Worm (Caenorhabditis elegans) whole organism, late embryonic: ENCODE measurements around the gene T05C3.6.

Source experiments
- F13H6.1 ChIP-seq: sonication (generic microtip); optimal IDR thresholded peaks from 2 replicates; lab custom pipeline; 2016; ENCODE audit warnings: missing genetic modification characterization, missing compliant biosample characterization
- K02D7.2 ChIP-seq: sonication (generic microtip); optimal IDR thresholded peaks from 2 replicates; lab custom pipeline; 2017; ENCODE audit warnings: mild to moderate bottlenecking, missing genetic modification characterization, missing compliant biosample characterization
- T23F11.4 ChIP-seq: fragments of 200-800 bp; sonication (Bioruptor generic); optimal IDR thresholded peaks from 2 replicates; lab custom pipeline; 2018; ENCODE audit warnings: mild to moderate bottlenecking, missing genetic modification characterization, missing compliant biosample characterization
- ama-1 ChIP-seq: fragments of 150-350 bp; optimal IDR thresholded peaks from 2 replicates; lab custom pipeline; 2014
- ceh-14 ChIP-seq: sonication (generic microtip); optimal IDR thresholded peaks from 2 replicates; lab custom pipeline; 2016; ENCODE audit warnings: missing genotype, missing genetic modification characterization, missing compliant biosample characterization
- ceh-19 ChIP-seq: fragments of 200-800 bp; sonication (Bioruptor generic); optimal IDR thresholded peaks from 2 replicates; lab custom pipeline; 2018; ENCODE audit warnings: mild to moderate bottlenecking, missing genetic modification characterization, missing compliant biosample characterization
- ceh-2 ChIP-seq: sonication (generic microtip); optimal IDR thresholded peaks from 2 replicates; lab custom pipeline; 2016; ENCODE audit warnings: missing genotype, missing genetic modification characterization, missing compliant biosample characterization
- ceh-22 ChIP-seq: sonication (generic microtip); optimal IDR thresholded peaks from 2 replicates; lab custom pipeline; 2017; ENCODE audit warnings: missing biosample characterization, missing genetic modification characterization
- ceh-30 ChIP-seq: fragments of 150-350 bp; optimal IDR thresholded peaks from 2 replicates; lab custom pipeline; 2014; ENCODE audit warnings: missing biosample characterization, missing genetic modification characterization
- ceh-31 ChIP-seq: sonication (generic microtip); optimal IDR thresholded peaks from 2 replicates; lab custom pipeline; 2016; ENCODE audit warnings: missing genetic modification characterization, missing compliant biosample characterization
- ceh-34 ChIP-seq: sonication (generic microtip); optimal IDR thresholded peaks from 2 replicates; lab custom pipeline; 2016; ENCODE audit warnings: mild to moderate bottlenecking, missing genetic modification characterization, missing compliant biosample characterization
- ceh-45 ChIP-seq: fragments of 200-800 bp; sonication (Bioruptor generic); IDR thresholded peaks from 2 replicates; pipeline ENCODE4 v1.3.6; 2022; ENCODE audit warnings: missing genetic modification reagents, missing genetic modification characterization, missing compliant biosample characterization
- ceh-48 ChIP-seq: sonication (generic microtip); optimal IDR thresholded peaks from 2 replicates; lab custom pipeline; 2016; ENCODE audit warnings: missing genetic modification characterization, inconsistent platforms, missing compliant biosample characterization
- ceh-9 ChIP-seq: sonication (generic microtip); optimal IDR thresholded peaks from 2 replicates; lab custom pipeline; 2016; ENCODE audit warnings: mild to moderate bottlenecking, missing genetic modification characterization, inconsistent platforms, missing compliant biosample characterization
- che-1 ChIP-seq: sonication (generic microtip); optimal IDR thresholded peaks from 2 replicates; lab custom pipeline; 2016; ENCODE audit warnings: mild to moderate bottlenecking, missing genetic modification characterization, missing compliant biosample characterization
- dve-1 ChIP-seq: sonication (generic microtip); optimal IDR thresholded peaks from 2 replicates; lab custom pipeline; 2017; ENCODE audit warnings: antibody characterized with exemption, mild to moderate bottlenecking, missing genetic modification characterization, missing compliant biosample characterization
- elt-4 ChIP-seq: sonication (generic microtip); optimal IDR thresholded peaks from 2 replicates; lab custom pipeline; 2016; ENCODE audit warnings: missing genetic modification characterization, missing compliant biosample characterization
- ets-4 ChIP-seq: sonication (generic microtip); optimal IDR thresholded peaks from 2 replicates; lab custom pipeline; 2016; ENCODE audit warnings: missing genetic modification characterization, missing compliant biosample characterization
- gmeb-2 ChIP-seq: sonication (generic microtip); optimal IDR thresholded peaks from 2 replicates; lab custom pipeline; 2016; ENCODE audit warnings: missing genetic modification characterization, inconsistent platforms, missing compliant biosample characterization
- hlh-13 ChIP-seq: fragments of 200-800 bp; sonication (Bioruptor generic); optimal IDR thresholded peaks from 2 replicates; lab custom pipeline; 2018; ENCODE audit warnings: mild to moderate bottlenecking, missing genetic modification characterization, missing compliant biosample characterization
- hlh-6 ChIP-seq: sonication (generic microtip); optimal IDR thresholded peaks from 2 replicates; lab custom pipeline; 2016; ENCODE audit warnings: missing genotype, missing genetic modification characterization, missing compliant biosample characterization
- hlh-8 ChIP-seq: sonication (generic microtip); optimal IDR thresholded peaks from 2 replicates; lab custom pipeline; 2016; ENCODE audit warnings: missing genotype, missing genetic modification characterization, missing compliant biosample characterization
- lim-6 ChIP-seq: sonication (generic microtip); optimal IDR thresholded peaks from 2 replicates; lab custom pipeline; 2016; ENCODE audit warnings: missing genetic modification characterization, missing compliant biosample characterization
- madf-2 ChIP-seq: sonication (generic microtip); optimal IDR thresholded peaks from 2 replicates; lab custom pipeline; 2017; ENCODE audit warnings: missing genetic modification characterization, missing compliant biosample characterization
- nhr-11 ChIP-seq: fragments of 150-350 bp; optimal IDR thresholded peaks from 2 replicates; lab custom pipeline; 2014; ENCODE audit warnings: missing biosample characterization, missing genetic modification characterization
- nhr-232 ChIP-seq: sonication (generic microtip); optimal IDR thresholded peaks from 2 replicates; lab custom pipeline; 2016; ENCODE audit warnings: missing genetic modification characterization, missing compliant biosample characterization
- pag-3 ChIP-seq: sonication (generic microtip); optimal IDR thresholded peaks from 2 replicates; lab custom pipeline; 2016; ENCODE audit warnings: missing compliant biosample characterization, missing genetic modification characterization, borderline replicate concordance
- pat-9 ChIP-seq: fragments of 200-800 bp; sonication (Bioruptor generic); optimal IDR thresholded peaks from 2 replicates; lab custom pipeline; 2018; ENCODE audit warnings: mild to moderate bottlenecking, missing genetic modification characterization, moderate library complexity, missing compliant biosample characterization
- pha-2 ChIP-seq: sonication (generic microtip); optimal IDR thresholded peaks from 2 replicates; lab custom pipeline; 2017; ENCODE audit warnings: mild to moderate bottlenecking, missing genetic modification characterization, missing compliant biosample characterization
- pha-4 ChIP-seq: fragments of 150-350 bp; optimal IDR thresholded peaks from 2 replicates; lab custom pipeline; 2018; ENCODE audit warnings: missing biosample characterization, missing genetic modification reagents, missing genetic modification characterization
- pros-1 ChIP-seq: fragments of 150-350 bp; optimal IDR thresholded peaks from 2 replicates; lab custom pipeline; 2014; ENCODE audit warnings: missing biosample characterization, missing genetic modification reagents, missing genetic modification characterization
- rnt-1 ChIP-seq: sonication (generic microtip); optimal IDR thresholded peaks from 2 replicates; lab custom pipeline; 2016; ENCODE audit warnings: missing genetic modification characterization, missing compliant biosample characterization
- sdc-2 ChIP-seq: sonication (generic microtip); optimal IDR thresholded peaks from 2 replicates; lab custom pipeline; 2016; ENCODE audit warnings: missing genotype, missing genetic modification characterization, missing compliant biosample characterization
- unc-3 ChIP-seq, 2 experiments: fragments of 200-800 bp in 1 of 2; sonication (Bioruptor generic) in 1 of 2; sonication (generic microtip) in 1 of 2; conservative IDR thresholded peaks in 1 of 2; optimal IDR thresholded peaks in 1 of 2; 2 replicates each; pipeline versions ENCODE4 v1.3.6 to Lab custom; 2016 to 2022; ENCODE audit warnings: missing compliant biosample characterization in 2 of 2, missing genetic modification characterization in 2 of 2, missing genetic modification reagents in 1 of 2
- unc-86 ChIP-seq: sonication (generic microtip); optimal IDR thresholded peaks from 2 replicates; lab custom pipeline; 2016; ENCODE audit warnings: missing genetic modification characterization, missing compliant biosample characterization

T05C3.6 gene

DNA sequence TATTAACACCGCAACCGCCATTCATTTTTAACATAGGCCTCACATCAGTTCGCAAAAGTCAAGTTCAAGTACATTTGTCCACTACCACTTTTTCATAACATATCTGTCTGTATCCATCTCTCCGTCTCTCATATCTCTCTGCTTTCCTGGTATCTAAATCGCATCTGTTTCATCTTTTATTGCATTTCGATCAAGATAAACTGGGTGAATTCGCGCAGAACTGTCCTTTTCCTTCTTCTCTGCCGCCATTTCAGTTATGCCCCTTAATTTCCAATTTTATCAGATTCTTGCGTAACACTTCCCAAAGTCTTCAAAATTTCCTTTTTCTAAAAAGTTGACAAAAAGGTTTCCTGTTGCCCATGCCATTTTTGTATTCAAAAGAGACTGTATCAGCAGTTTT lies 33.0 kb downstream of the T05C3.6 start:
- TF ChIP-seq madf-2 (tag; lab: Kevin White, UChicago) (no peak), rnt-1 (tag; lab: Kevin White, UChicago) (peak; percentile 5)

DNA sequence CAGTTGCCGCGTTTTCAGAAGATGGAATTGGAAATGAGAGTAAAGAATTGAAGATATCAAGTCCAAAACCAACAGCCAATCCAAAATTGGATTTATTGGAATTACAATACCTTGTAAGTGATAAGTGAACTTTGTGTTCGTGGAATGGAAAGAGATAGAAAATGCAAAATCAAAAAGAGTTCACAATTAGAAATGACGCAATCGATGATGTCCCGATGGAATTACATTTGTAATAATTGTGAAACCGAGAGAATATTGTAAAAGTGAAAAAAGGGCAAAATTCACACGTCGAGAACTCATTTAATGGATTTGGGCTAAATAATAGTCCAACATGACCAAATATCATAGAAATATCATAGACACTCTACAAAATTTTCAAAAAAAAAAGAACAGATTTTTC lies 35.0 kb downstream of the T05C3.6 start:
- no peak for TF ChIP-seq hlh-6 (tag; lab: Kevin White, UChicago)
- no peak for TF ChIP-seq K02D7.2 (tag; lab: Kevin White, UChicago)
- no peak for TF ChIP-seq hlh-13 (GFP tag; lab: Kevin White, UChicago)
- TF ChIP-seq elt-4 (tag; lab: Kevin White, UChicago) = no peak
- no peak for TF ChIP-seq ceh-9 (tag; lab: Kevin White, UChicago)
- no peak for TF ChIP-seq sdc-2 (tag; lab: Kevin White, UChicago)
- no peak for TF ChIP-seq madf-2 (tag; lab: Kevin White, UChicago)
- no peak for TF ChIP-seq ama-1 (lab: Kevin White, UChicago)
- TF ChIP-seq ceh-19 (GFP tag; lab: Kevin White, UChicago) = no peak
- no peak for TF ChIP-seq pag-3
- no peak for TF ChIP-seq ceh-30 (tag; lab: Kevin White, UChicago)
- no peak for TF ChIP-seq pros-1
- TF ChIP-seq lim-6 (tag; lab: Kevin White, UChicago) = no peak
- TF ChIP-seq unc-3 (GFP tag; conservative IDR thresholded peaks at IDR 0.05; lab: Robert Waterston, UW) = no peak
- TF ChIP-seq unc-3 (tag; optimal IDR thresholded peaks at IDR 0.05; lab: Kevin White, UChicago) = no peak
- TF ChIP-seq che-1 (tag; lab: Kevin White, UChicago) = no peak
- TF ChIP-seq ceh-14 (tag; lab: Kevin White, UChicago) = no peak
- TF ChIP-seq pha-2 = no peak
- TF ChIP-seq pha-4 (tag; lab: Kevin White, UChicago) = no peak
- TF ChIP-seq ceh-45 (GFP tag; lab: Robert Waterston, UW) = no peak

DNA sequence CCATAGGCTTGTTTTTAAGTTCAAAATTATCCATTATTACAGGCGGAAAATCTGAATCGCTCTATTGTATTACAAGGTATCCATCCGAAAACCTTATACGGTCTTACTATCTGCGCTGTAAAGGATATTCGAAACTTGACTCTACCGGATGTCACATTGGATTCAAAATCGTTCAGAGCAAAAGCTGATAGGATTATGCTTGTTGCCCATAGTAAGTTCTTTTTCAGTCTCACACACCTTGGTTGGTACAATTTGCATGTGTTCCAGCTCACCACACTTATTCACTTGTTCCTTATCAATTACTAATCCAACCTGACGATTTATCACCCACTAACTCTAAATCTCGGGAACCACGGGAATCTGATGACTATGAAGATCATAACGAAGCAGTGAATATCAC lies 37.4 kb downstream of the T05C3.6 start:
- TF ChIP-seq nhr-232 (tag; lab: Kevin White, UChicago) (no peak), che-1 (tag; lab: Kevin White, UChicago) (no peak), ceh-48 (tag; lab: Kevin White, UChicago) (no peak), ceh-22 (tag; lab: Kevin White, UChicago) (no peak), T23F11.4 (GFP tag; lab: Kevin White, UChicago) (no peak), dve-1 (tag; lab: Kevin White, UChicago) (no peak), F13H6.1 (tag; lab: Kevin White, UChicago) (no peak), ceh-19 (GFP tag; lab: Kevin White, UChicago) (no peak)

DNA sequence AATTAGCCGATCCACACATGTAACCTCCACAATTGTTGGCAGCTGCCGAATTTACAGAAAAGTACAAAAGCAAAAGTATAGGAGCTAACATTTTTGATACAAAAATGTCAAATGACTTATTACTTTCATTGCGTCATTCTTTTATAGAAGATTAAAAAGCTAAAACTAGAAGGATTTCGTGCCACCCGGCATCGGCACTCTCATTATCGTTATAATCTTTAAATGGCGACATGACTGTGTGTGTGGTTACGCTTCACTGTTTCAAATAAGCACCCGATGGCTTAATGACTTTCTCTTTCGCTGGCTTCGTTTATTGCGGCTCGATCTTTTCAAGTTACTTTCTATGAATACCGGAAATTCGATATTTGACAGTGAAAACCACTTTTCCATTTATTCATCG lies 43.5 kb downstream of the T05C3.6 start, which contains the start of gene grl-1:
Gene grl-1 (minus strand): TSS at position 101 of the 400 bp plus-strand sequence.
- no peak for TF ChIP-seq lim-6 (tag; lab: Kevin White, UChicago)
- no peak for TF ChIP-seq ceh-19 (GFP tag; lab: Kevin White, UChicago)
- TF ChIP-seq pat-9 = no peak
- TF ChIP-seq hlh-8 (tag; lab: Kevin White, UChicago) = no peak
- no peak for TF ChIP-seq ceh-31
- TF ChIP-seq ets-4 (tag; lab: Kevin White, UChicago) = no peak
- no peak for TF ChIP-seq unc-86 (tag; lab: Kevin White, UChicago)
- no peak for TF ChIP-seq gmeb-2 (tag; lab: Kevin White, UChicago)
- TF ChIP-seq ceh-2 (tag; lab: Kevin White, UChicago) = no peak
- TF ChIP-seq ceh-34 (tag; lab: Kevin White, UChicago) = no peak
- TF ChIP-seq unc-3 (GFP tag; conservative IDR thresholded peaks at IDR 0.05; lab: Robert Waterston, UW) = no peak
- no peak for TF ChIP-seq unc-3 (tag; optimal IDR thresholded peaks at IDR 0.05; lab: Kevin White, UChicago)
- no peak for TF ChIP-seq rnt-1 (tag; lab: Kevin White, UChicago)
- no peak for TF ChIP-seq pha-2

DNA sequence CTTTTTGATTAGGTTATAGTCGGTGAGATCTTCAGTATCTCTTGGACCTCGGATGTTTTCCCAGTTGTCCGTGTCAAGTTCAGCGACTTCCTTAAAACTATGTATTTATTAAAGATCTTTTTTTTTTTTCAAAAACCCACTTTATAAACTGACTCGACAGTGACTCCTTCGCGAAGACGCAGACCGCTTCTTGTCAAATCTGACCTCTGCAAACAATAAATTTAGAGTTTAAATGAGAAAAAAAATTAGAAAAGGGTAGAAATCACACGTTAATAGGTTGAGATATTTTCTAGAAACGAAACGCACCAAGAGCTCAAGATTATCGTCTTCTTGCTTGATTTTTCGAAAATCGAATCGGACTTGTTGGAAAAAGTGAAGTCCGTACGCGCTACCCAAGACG lies 45.5 kb downstream of the T05C3.6 start, which contains the start of gene C24G6.8:
Gene C24G6.8 (minus strand): TSS at position 101 of the 400 bp plus-strand sequence.
- TF ChIP-seq lim-6 (tag; lab: Kevin White, UChicago) = no peak
- TF ChIP-seq nhr-11 (tag; lab: Kevin White, UChicago) = no peak
- no peak for TF ChIP-seq sdc-2 (tag; lab: Kevin White, UChicago)
